Fruit fly (Drosophila melanogaster) whole organism, pupa: ENCODE data around the gene CG10011.

ENCODE experiments used
- CG9948 ChIP-seq: fragments of 200-800 bp; sonication (Bioruptor generic); optimal IDR thresholded peaks from 2 replicates; lab custom pipeline; 2018; ENCODE audit warnings: missing biosample characterization, mild to moderate bottlenecking, missing genetic modification characterization, moderate library complexity
- Snoo ChIP-seq: fragments of 200-800 bp; sonication (Bioruptor generic); optimal IDR thresholded peaks from 3 replicates; lab custom pipeline; 2017; ENCODE audit warnings: missing biosample characterization, mild to moderate bottlenecking, missing genetic modification characterization, inconsistent platforms
- gl ChIP-seq: fragments of 200-800 bp; sonication (Bioruptor generic); optimal IDR thresholded peaks from 2 replicates; lab custom pipeline; 2018; ENCODE audit warnings: missing biosample characterization, mild to moderate bottlenecking, missing genetic modification characterization

- TF ChIP-seq gl (tag; lab: Kevin White, UChicago) (no peak), Snoo (tag; lab: Kevin White, UChicago) (no peak), CG9948 (tag; lab: Kevin White, UChicago) (no peak)
These were observed 48.0 kb downstream of the CG10011 start for dm6 chr3R:28586943-28587342.
